Fruit fly (Drosophila melanogaster) whole organism, embryonic: ENCODE data around the gene COX7AL2.

Experiments
- CG8478 ChIP-seq: fragments of >200 bp; optimal IDR thresholded peaks from 2 replicates; lab custom pipeline; 2018
- CG8765 ChIP-seq: fragments of 200-800 bp; sonication (Bioruptor generic); IDR thresholded peaks from 2 replicates; pipeline ENCODE4 v1.3.6; 2022; ENCODE audit warnings: missing biosample characterization, missing genetic modification characterization
- CG9609 ChIP-seq: fragments of 200-800 bp; sonication (Bioruptor generic); optimal IDR thresholded peaks from 3 replicates; lab custom pipeline; 2016; ENCODE audit warnings: missing biosample characterization, missing genetic modification characterization
- CTCF ChIP-seq: fragments of 200-800 bp; sonication (Bioruptor generic); optimal IDR thresholded peaks from 2 replicates; lab custom pipeline; 2017; ENCODE audit warnings: missing biosample characterization, mild to moderate bottlenecking, missing genetic modification characterization, moderate library complexity
- Ravus ChIP-seq: fragments of 200-800 bp; sonication (Bioruptor generic); IDR thresholded peaks from 2 replicates; pipeline ENCODE4 v1.3.6; 2022; ENCODE audit warnings: missing biosample characterization, missing genetic modification characterization
- bigmax ChIP-seq: fragments of 200-800 bp; sonication (Bioruptor generic); optimal IDR thresholded peaks from 2 replicates; lab custom pipeline; 2018; ENCODE audit warnings: missing biosample characterization, mild to moderate bottlenecking, missing genetic modification characterization
- chn ChIP-seq: fragments of 200-800 bp; sonication (Bioruptor generic); optimal IDR thresholded peaks from 2 replicates; lab custom pipeline; 2016; ENCODE audit warnings: missing biosample characterization, missing genetic modification characterization
- eve ChIP-seq, 2 experiments: fragments of >200 bp; optimal IDR thresholded peaks; 2 replicates each; lab custom pipeline; 2017; ENCODE audit warnings: missing biosample characterization in 2 of 2, missing genetic modification characterization in 2 of 2
- fd3F ChIP-seq: fragments of 200-800 bp; sonication (Bioruptor generic); optimal IDR thresholded peaks from 2 replicates; lab custom pipeline; 2018; ENCODE audit warnings: missing biosample characterization, mild to moderate bottlenecking, missing genetic modification characterization, moderate library complexity
- sisA ChIP-seq: fragments of 200-800 bp; sonication (Bioruptor generic); IDR thresholded peaks from 2 replicates; pipeline ENCODE4 v1.3.6; 2022; ENCODE audit warnings: missing biosample characterization, missing genetic modification characterization
- ttk ChIP-seq: fragments of 200-800 bp; sonication (Bioruptor generic); IDR thresholded peaks from 2 replicates; pipeline ENCODE4 v2.1.2; 2022; ENCODE audit warnings: missing biosample characterization, missing genetic modification characterization
- wor ChIP-seq: fragments of 200-800 bp; sonication (Bioruptor generic); IDR thresholded peaks from 2 replicates; pipeline ENCODE4 v1.3.6; 2022; ENCODE audit warnings: missing biosample characterization, missing genetic modification characterization

DNA sequence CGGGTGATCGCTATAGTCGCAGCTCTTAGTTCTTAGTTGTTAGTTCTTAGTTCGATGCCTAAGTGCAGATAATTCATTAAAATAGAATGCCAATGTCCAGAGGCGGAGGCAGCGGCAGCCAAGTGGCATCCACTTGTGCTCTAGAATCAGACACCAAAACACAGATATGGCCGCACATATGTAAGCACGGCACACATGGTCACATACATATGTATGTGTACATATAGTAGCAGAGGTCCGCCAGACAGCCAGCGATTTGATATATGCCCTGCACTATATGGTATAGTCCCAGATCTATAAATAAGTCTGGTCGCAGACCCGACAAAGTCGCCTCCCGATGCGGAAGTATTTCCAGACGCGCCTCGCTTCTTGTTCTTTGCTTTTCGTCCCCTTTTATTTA is 17.0 kb downstream of the COX7AL2 start:
- TF ChIP-seq wor (GFP tag; lab: Robert Waterston, UW) (no peak), CG8478 (no peak), CTCF (no peak), Ravus (no peak), eve (GFP tag; optimal IDR thresholded peaks at IDR 0.05; lab: Kevin White, UChicago) (no peak), CG8765 (GFP tag; lab: Robert Waterston, UW) (no peak), chn (GFP tag; lab: Kevin White, UChicago) (no peak), fd3F (GFP tag; lab: Kevin White, UChicago) (no peak), ttk (GFP tag; lab: Robert Waterston, UW) (no peak), sisA (GFP tag; lab: Robert Waterston, UW) (no peak), bigmax (GFP tag; lab: Kevin White, UChicago) (no peak), CG9609 (GFP tag; lab: Kevin White, UChicago) (no peak)
